Worm (Caenorhabditis elegans) whole organism, late embryonic: ENCODE measurements around the gene fcmt-1.

ENCODE experiments used
- C08G9.2 ChIP-seq: sonication (generic microtip); optimal IDR thresholded peaks from 2 replicates; lab custom pipeline; 2016; ENCODE audit warnings: mild to moderate bottlenecking, missing genetic modification characterization, moderate library complexity, missing compliant biosample characterization
- K02D7.2 ChIP-seq: sonication (generic microtip); optimal IDR thresholded peaks from 2 replicates; lab custom pipeline; 2017; ENCODE audit warnings: mild to moderate bottlenecking, missing genetic modification characterization, missing compliant biosample characterization
- K09A11.1 ChIP-seq: sonication (generic microtip); optimal IDR thresholded peaks from 2 replicates; lab custom pipeline; 2017; ENCODE audit warnings: antibody characterized with exemption, mild to moderate bottlenecking, missing genetic modification characterization, missing compliant biosample characterization; ENCODE audit not compliant: insufficient read depth
- T23F11.4 ChIP-seq: fragments of 200-800 bp; sonication (Bioruptor generic); optimal IDR thresholded peaks from 2 replicates; lab custom pipeline; 2018; ENCODE audit warnings: mild to moderate bottlenecking, missing genetic modification characterization, missing compliant biosample characterization
- Y22D7AL.16 ChIP-seq: sonication (generic microtip); optimal IDR thresholded peaks from 2 replicates; lab custom pipeline; 2016; ENCODE audit warnings: missing genetic modification characterization, missing compliant biosample characterization
- ahr-1 ChIP-seq: sonication (generic microtip); optimal IDR thresholded peaks from 2 replicates; lab custom pipeline; 2016; ENCODE audit warnings: missing genetic modification characterization, missing compliant biosample characterization
- ceh-18 ChIP-seq: sonication (generic microtip); optimal IDR thresholded peaks from 2 replicates; lab custom pipeline; 2016; ENCODE audit warnings: missing genetic modification characterization, missing compliant biosample characterization
- ceh-2 ChIP-seq: sonication (generic microtip); optimal IDR thresholded peaks from 2 replicates; lab custom pipeline; 2016; ENCODE audit warnings: missing genotype, missing genetic modification characterization, missing compliant biosample characterization
- ceh-22 ChIP-seq: sonication (generic microtip); optimal IDR thresholded peaks from 2 replicates; lab custom pipeline; 2017; ENCODE audit warnings: missing biosample characterization, missing genetic modification characterization
- ceh-24 ChIP-seq: sonication (generic microtip); optimal IDR thresholded peaks from 2 replicates; lab custom pipeline; 2016; ENCODE audit warnings: mild to moderate bottlenecking, missing genetic modification characterization, missing compliant biosample characterization
- ceh-30 ChIP-seq: fragments of 150-350 bp; optimal IDR thresholded peaks from 2 replicates; lab custom pipeline; 2014; ENCODE audit warnings: missing biosample characterization, missing genetic modification characterization
- ceh-31 ChIP-seq: sonication (generic microtip); optimal IDR thresholded peaks from 2 replicates; lab custom pipeline; 2016; ENCODE audit warnings: missing genetic modification characterization, missing compliant biosample characterization
- ceh-6 ChIP-seq: fragments of 200-800 bp; sonication (Bioruptor generic); optimal IDR thresholded peaks from 2 replicates; lab custom pipeline; 2018; ENCODE audit warnings: mild to moderate bottlenecking, missing genetic modification characterization, missing compliant biosample characterization
- che-1 ChIP-seq: sonication (generic microtip); optimal IDR thresholded peaks from 2 replicates; lab custom pipeline; 2016; ENCODE audit warnings: mild to moderate bottlenecking, missing genetic modification characterization, missing compliant biosample characterization
- dmd-4 ChIP-seq: sonication (generic microtip); optimal IDR thresholded peaks from 2 replicates; lab custom pipeline; 2016; ENCODE audit warnings: borderline replicate concordance, missing genetic modification characterization, missing compliant biosample characterization
- dve-1 ChIP-seq: sonication (generic microtip); optimal IDR thresholded peaks from 2 replicates; lab custom pipeline; 2017; ENCODE audit warnings: antibody characterized with exemption, mild to moderate bottlenecking, missing genetic modification characterization, missing compliant biosample characterization
- elt-2 ChIP-seq: sonication (generic microtip); optimal IDR thresholded peaks from 2 replicates; lab custom pipeline; 2016; ENCODE audit warnings: missing genetic modification reagents, missing genetic modification characterization, missing compliant biosample characterization
- elt-4 ChIP-seq: sonication (generic microtip); optimal IDR thresholded peaks from 2 replicates; lab custom pipeline; 2016; ENCODE audit warnings: missing genetic modification characterization, missing compliant biosample characterization
- ets-4 ChIP-seq: sonication (generic microtip); optimal IDR thresholded peaks from 2 replicates; lab custom pipeline; 2016; ENCODE audit warnings: missing genetic modification characterization, missing compliant biosample characterization
- eyg-1 ChIP-seq: sonication (generic microtip); optimal IDR thresholded peaks from 2 replicates; lab custom pipeline; 2016; ENCODE audit warnings: missing genotype, missing genetic modification characterization, missing compliant biosample characterization
- fax-1 ChIP-seq: sonication (generic microtip); optimal IDR thresholded peaks from 2 replicates; lab custom pipeline; 2016; ENCODE audit warnings: missing genotype, missing genetic modification characterization, missing compliant biosample characterization
- fkh-10 ChIP-seq: fragments of 150-350 bp; optimal IDR thresholded peaks from 2 replicates; lab custom pipeline; 2014; ENCODE audit warnings: missing biosample characterization, missing genetic modification reagents, missing genetic modification characterization
- hlh-13 ChIP-seq: fragments of 200-800 bp; sonication (Bioruptor generic); optimal IDR thresholded peaks from 2 replicates; lab custom pipeline; 2018; ENCODE audit warnings: mild to moderate bottlenecking, missing genetic modification characterization, missing compliant biosample characterization
- hlh-15 ChIP-seq: sonication (generic microtip); optimal IDR thresholded peaks from 2 replicates; lab custom pipeline; 2016; ENCODE audit warnings: missing genetic modification characterization, missing compliant biosample characterization
- hlh-30 ChIP-seq: sonication (generic microtip); optimal IDR thresholded peaks from 2 replicates; lab custom pipeline; 2017; ENCODE audit warnings: antibody characterized with exemption, missing genetic modification characterization, missing compliant biosample characterization; ENCODE audit not compliant: insufficient read depth
- hlh-6 ChIP-seq: sonication (generic microtip); optimal IDR thresholded peaks from 2 replicates; lab custom pipeline; 2016; ENCODE audit warnings: missing genotype, missing genetic modification characterization, missing compliant biosample characterization
- hlh-8 ChIP-seq: sonication (generic microtip); optimal IDR thresholded peaks from 2 replicates; lab custom pipeline; 2016; ENCODE audit warnings: missing genotype, missing genetic modification characterization, missing compliant biosample characterization
- lin-11 ChIP-seq: fragments of 200-800 bp; sonication (Bioruptor generic); optimal IDR thresholded peaks from 2 replicates; lab custom pipeline; 2018; ENCODE audit warnings: mild to moderate bottlenecking, missing genetic modification characterization, missing compliant biosample characterization
- mec-3 ChIP-seq: sonication (generic microtip); optimal IDR thresholded peaks from 2 replicates; lab custom pipeline; 2016; ENCODE audit warnings: borderline replicate concordance, missing genetic modification characterization, missing compliant biosample characterization
- nfya-1 ChIP-seq: sonication (generic microtip); optimal IDR thresholded peaks from 2 replicates; lab custom pipeline; 2017; ENCODE audit warnings: missing genetic modification characterization, mild to moderate bottlenecking, missing compliant biosample characterization, antibody characterized with exemption, moderate library complexity
- nhr-11 ChIP-seq: fragments of 150-350 bp; optimal IDR thresholded peaks from 2 replicates; lab custom pipeline; 2014; ENCODE audit warnings: missing biosample characterization, missing genetic modification characterization
- npax-4 ChIP-seq: sonication (generic microtip); optimal IDR thresholded peaks from 2 replicates; lab custom pipeline; 2016; ENCODE audit warnings: missing genetic modification characterization, missing compliant biosample characterization
- odd-2 ChIP-seq: sonication (generic microtip); optimal IDR thresholded peaks from 2 replicates; lab custom pipeline; 2017; ENCODE audit warnings: antibody characterized with exemption, mild to moderate bottlenecking, missing genetic modification characterization, missing compliant biosample characterization
- pha-2 ChIP-seq: sonication (generic microtip); optimal IDR thresholded peaks from 2 replicates; lab custom pipeline; 2017; ENCODE audit warnings: mild to moderate bottlenecking, missing genetic modification characterization, missing compliant biosample characterization
- pha-4 ChIP-seq: fragments of 150-350 bp; optimal IDR thresholded peaks from 2 replicates; lab custom pipeline; 2018; ENCODE audit warnings: missing biosample characterization, missing genetic modification reagents, missing genetic modification characterization
- pqm-1 ChIP-seq: sonication (generic microtip); optimal IDR thresholded peaks from 2 replicates; lab custom pipeline; 2016; ENCODE audit warnings: missing genetic modification characterization, missing compliant biosample characterization
- pros-1 ChIP-seq: fragments of 150-350 bp; optimal IDR thresholded peaks from 2 replicates; lab custom pipeline; 2014; ENCODE audit warnings: missing biosample characterization, missing genetic modification reagents, missing genetic modification characterization
- ref-2 ChIP-seq: sonication (generic microtip); optimal IDR thresholded peaks from 2 replicates; lab custom pipeline; 2016; ENCODE audit warnings: missing genetic modification characterization, missing compliant biosample characterization
- rnt-1 ChIP-seq: sonication (generic microtip); optimal IDR thresholded peaks from 2 replicates; lab custom pipeline; 2016; ENCODE audit warnings: missing genetic modification characterization, missing compliant biosample characterization
- sdc-2 ChIP-seq: sonication (generic microtip); optimal IDR thresholded peaks from 2 replicates; lab custom pipeline; 2016; ENCODE audit warnings: missing genotype, missing genetic modification characterization, missing compliant biosample characterization
- sox-4 ChIP-seq: sonication (generic microtip); optimal IDR thresholded peaks from 2 replicates; lab custom pipeline; 2017; ENCODE audit warnings: mild to moderate bottlenecking, missing genetic modification characterization, inconsistent platforms, missing compliant biosample characterization
- tbx-2 ChIP-seq: sonication (generic microtip); optimal IDR thresholded peaks from 2 replicates; lab custom pipeline; 2016; ENCODE audit warnings: missing genetic modification characterization, missing compliant biosample characterization
- tbx-7 ChIP-seq: sonication (generic microtip); optimal IDR thresholded peaks from 2 replicates; lab custom pipeline; 2016; ENCODE audit warnings: missing genotype, missing genetic modification characterization, missing compliant biosample characterization
- ttx-3 ChIP-seq: sonication (generic microtip); optimal IDR thresholded peaks from 2 replicates; lab custom pipeline; 2016; ENCODE audit warnings: missing genetic modification reagents, missing genetic modification characterization, missing compliant biosample characterization
- unc-3 ChIP-seq, 2 experiments: fragments of 200-800 bp in 1 of 2; sonication (Bioruptor generic) in 1 of 2; sonication (generic microtip) in 1 of 2; conservative IDR thresholded peaks in 1 of 2; optimal IDR thresholded peaks in 1 of 2; 2 replicates each; pipeline versions ENCODE4 v1.3.6 to Lab custom; 2016 to 2022; ENCODE audit warnings: missing compliant biosample characterization in 2 of 2, missing genetic modification characterization in 2 of 2, missing genetic modification reagents in 1 of 2
- unc-55 ChIP-seq: sonication (generic microtip); optimal IDR thresholded peaks from 2 replicates; lab custom pipeline; 2017; ENCODE audit warnings: missing biosample characterization, missing genetic modification reagents, missing genetic modification characterization
- unc-86 ChIP-seq: sonication (generic microtip); optimal IDR thresholded peaks from 2 replicates; lab custom pipeline; 2016; ENCODE audit warnings: missing genetic modification characterization, missing compliant biosample characterization
- zip-5 ChIP-seq: sonication (generic microtip); optimal IDR thresholded peaks from 2 replicates; lab custom pipeline; 2016; ENCODE audit warnings: missing genetic modification characterization, missing compliant biosample characterization
- ztf-16 ChIP-seq: sonication (generic microtip); optimal IDR thresholded peaks from 2 replicates; lab custom pipeline; 2017; ENCODE audit warnings: missing genetic modification characterization, missing compliant biosample characterization

The fcmt-1 gene

DNA sequence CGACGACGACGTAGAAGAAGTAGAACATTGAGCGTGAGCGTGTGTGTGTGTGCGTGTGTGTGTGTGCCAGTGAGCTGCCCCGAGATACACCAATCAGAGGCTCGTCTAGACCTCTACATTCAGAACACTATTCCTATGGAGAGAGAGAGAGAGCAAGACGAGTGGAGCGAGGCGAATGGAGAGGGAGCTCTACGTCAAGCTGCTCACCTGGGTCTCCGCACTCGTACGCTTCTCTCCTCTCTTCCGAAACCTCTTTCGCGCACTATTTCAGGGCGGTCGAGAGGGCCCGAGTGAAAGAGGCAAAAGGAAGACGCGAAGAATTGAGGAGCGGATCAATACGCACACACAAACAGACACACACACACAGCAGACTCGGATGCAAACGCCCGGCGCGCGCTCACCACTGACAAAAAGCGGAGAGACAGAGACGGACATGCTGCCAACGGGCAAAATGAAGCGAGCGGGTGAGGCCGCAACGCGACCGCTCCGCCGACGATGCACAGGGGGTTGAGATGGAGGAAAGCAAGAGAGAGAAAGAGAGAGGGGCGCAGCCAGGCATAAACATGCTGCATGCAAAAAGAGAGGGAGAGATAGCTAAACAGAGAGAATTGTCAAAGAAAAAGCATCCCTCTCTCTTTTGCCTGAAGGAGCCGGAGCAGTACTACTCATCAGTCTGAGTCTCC, 40.3 kb upstream of the fcmt-1 start (continued):
- peak; percentile 30 for TF ChIP-seq lin-11 (tag; lab: Kevin White, UChicago)
- TF ChIP-seq mec-3 (tag; lab: Kevin White, UChicago) = peak; percentile 49
- peak; percentile 18 for TF ChIP-seq tbx-7
- no peak for TF ChIP-seq hlh-6 (tag; lab: Kevin White, UChicago)
- TF ChIP-seq C08G9.2 (tag; lab: Kevin White, UChicago) = peak; percentile 55
- no peak for TF ChIP-seq nhr-11 (tag; lab: Kevin White, UChicago)
- no peak for TF ChIP-seq npax-4
- TF ChIP-seq elt-2 (tag; lab: Kevin White, UChicago) = peak; percentile 35
- peak; percentile 62 for TF ChIP-seq sdc-2
- TF ChIP-seq tbx-2 (tag; lab: Kevin White, UChicago) = peak; percentile 90
- peak; percentile 77 for TF ChIP-seq dve-1
- peak; percentile 61 for TF ChIP-seq pha-2 (tag; lab: Kevin White, UChicago)
- TF ChIP-seq pqm-1 (tag; lab: Kevin White, UChicago) = peak; percentile 28
- TF ChIP-seq T23F11.4 (GFP tag; lab: Kevin White, UChicago) = peak; percentile 5
- peak; percentile 48 for TF ChIP-seq fax-1 (tag; lab: Kevin White, UChicago)
- TF ChIP-seq sox-4 (tag; lab: Kevin White, UChicago) = no peak
- TF ChIP-seq unc-86 = peak; percentile 44
- TF ChIP-seq K02D7.2 (tag; lab: Kevin White, UChicago) = no peak
- TF ChIP-seq che-1 (tag; lab: Kevin White, UChicago) = peak; percentile 4
- TF ChIP-seq zip-5 (tag; lab: Kevin White, UChicago) = peak; percentile 1
- TF ChIP-seq ztf-16 (tag; lab: Kevin White, UChicago) = peak; percentile 55
- TF ChIP-seq hlh-30 = peak; percentile 68
- peak; percentile 53 for TF ChIP-seq ceh-22 (tag; lab: Kevin White, UChicago)
- peak; percentile 64 for TF ChIP-seq dmd-4 (tag; lab: Kevin White, UChicago)
- TF ChIP-seq rnt-1 (tag; lab: Kevin White, UChicago) = peak; percentile 89
- no peak for TF ChIP-seq K09A11.1 (tag; lab: Kevin White, UChicago)
- peak; percentile 99 for TF ChIP-seq nfya-1 (tag; lab: Kevin White, UChicago)
- peak; percentile 74 for TF ChIP-seq hlh-8 (tag; lab: Kevin White, UChicago)
- no peak for TF ChIP-seq fkh-10 (GFP tag; lab: Kevin White, UChicago)
- peak; percentile 99 for TF ChIP-seq ceh-18 (tag; lab: Kevin White, UChicago)
- no peak for TF ChIP-seq ceh-24 (tag; lab: Kevin White, UChicago)
- TF ChIP-seq ets-4 (tag; lab: Kevin White, UChicago) = peak; percentile 78
- TF ChIP-seq ref-2 (tag; lab: Kevin White, UChicago) = peak; percentile 89
- TF ChIP-seq ceh-30 (tag; lab: Kevin White, UChicago) = peak; percentile 35
- peak; percentile 55 for TF ChIP-seq ceh-2
- TF ChIP-seq Y22D7AL.16 = no peak
- peak; percentile 69 for TF ChIP-seq pros-1 (tag; lab: Kevin White, UChicago)
- TF ChIP-seq pha-4 (tag; lab: Kevin White, UChicago) = no peak
- peak; percentile 94 for TF ChIP-seq ceh-31 (tag; lab: Kevin White, UChicago)
- peak; percentile 79 for TF ChIP-seq elt-4 (tag; lab: Kevin White, UChicago)

DNA sequence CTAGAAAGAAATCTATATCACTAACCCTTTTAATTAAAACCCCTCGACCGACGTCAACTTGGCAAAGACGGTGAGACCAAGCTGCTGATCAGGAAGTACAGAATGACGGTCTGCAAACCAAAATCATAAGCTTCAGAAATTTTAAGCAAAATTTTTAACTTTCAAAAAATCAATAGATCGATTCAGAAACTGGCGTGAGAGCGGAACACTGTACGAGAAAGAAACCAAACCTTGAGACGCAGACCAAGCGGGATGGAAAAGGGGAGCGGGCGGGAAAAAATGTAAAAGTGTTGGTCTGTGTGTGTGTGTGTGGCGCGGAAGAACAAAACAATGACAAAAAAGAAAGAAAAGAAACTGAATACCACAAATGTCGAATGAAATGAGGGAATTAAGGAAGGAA, 39.1 kb upstream of the fcmt-1 start, which contains the start of the genes F44E5.17 and gpb-1:
TSS of gene F44E5.17 (minus strand) at position 101 of the 400 bp plus-strand sequence.
TSS of gene gpb-1 (minus strand) at position 118 of the 400 bp plus-strand sequence.
- TF ChIP-seq T23F11.4 (GFP tag; lab: Kevin White, UChicago) (no peak), odd-2 (tag; lab: Kevin White, UChicago) (no peak), nhr-11 (tag; lab: Kevin White, UChicago) (no peak), rnt-1 (tag; lab: Kevin White, UChicago) (no peak), zip-5 (tag; lab: Kevin White, UChicago) (no peak), ceh-24 (tag; lab: Kevin White, UChicago) (no peak), ahr-1 (tag; lab: Kevin White, UChicago) (no peak), unc-55 (GFP tag; lab: Kevin White, UChicago) (no peak), npax-4 (no peak), eyg-1 (tag; lab: Kevin White, UChicago) (no peak), ceh-6 (GFP tag; lab: Kevin White, UChicago) (no peak), hlh-30 (no peak), unc-3 (GFP tag; conservative IDR thresholded peaks at IDR 0.05; lab: Robert Waterston, UW) (no peak), unc-3 (tag; optimal IDR thresholded peaks at IDR 0.05; lab: Kevin White, UChicago) (no peak), elt-2 (tag; lab: Kevin White, UChicago) (no peak), C08G9.2 (tag; lab: Kevin White, UChicago) (no peak), ttx-3 (tag; lab: Kevin White, UChicago) (no peak), hlh-15 (tag; lab: Kevin White, UChicago) (no peak), hlh-13 (no peak), K02D7.2 (tag; lab: Kevin White, UChicago) (no peak)
